Worm (Caenorhabditis elegans) whole organism, mixed stage, embryonic: ENCODE results near the gene chtb-3.

ENCODE experiments used
- M03D4.4 ChIP-seq: sonication (generic microtip); optimal IDR thresholded peaks from 2 replicates; lab custom pipeline; 2017; ENCODE audit warnings: mild to moderate bottlenecking, missing genetic modification characterization, missing compliant biosample characterization
- bed-3 ChIP-seq: fragments of 200-800 bp; sonication (Bioruptor generic); optimal IDR thresholded peaks from 3 replicates; lab custom pipeline; 2018; ENCODE audit warnings: mild to moderate bottlenecking, missing genetic modification characterization, moderate library complexity, missing compliant biosample characterization
- blmp-1 ChIP-seq: fragments of 150-350 bp; optimal IDR thresholded peaks from 2 replicates; lab custom pipeline; 2014; ENCODE audit warnings: missing biosample characterization, missing genetic modification characterization
- ceh-39 ChIP-seq: fragments of 150-350 bp; optimal IDR thresholded peaks from 2 replicates; lab custom pipeline; 2014; ENCODE audit warnings: missing biosample characterization, missing genetic modification characterization
- ceh-43 ChIP-seq: fragments of 200-800 bp; sonication (Bioruptor generic); optimal IDR thresholded peaks from 2 replicates; lab custom pipeline; 2018; ENCODE audit warnings: mild to moderate bottlenecking, missing genetic modification characterization, moderate library complexity, missing compliant biosample characterization
- ceh-83 ChIP-seq: fragments of 200-800 bp; sonication (Bioruptor generic); optimal IDR thresholded peaks from 2 replicates; lab custom pipeline; 2018; ENCODE audit warnings: mild to moderate bottlenecking, missing genetic modification characterization, missing compliant biosample characterization
- ces-1 ChIP-seq: fragments of 150-350 bp; optimal IDR thresholded peaks from 2 replicates; lab custom pipeline; 2014; ENCODE audit warnings: missing biosample characterization, missing genetic modification reagents, missing genetic modification characterization
- cnd-1 ChIP-seq: fragments of 200-800 bp; sonication (Bioruptor generic); optimal IDR thresholded peaks from 2 replicates; lab custom pipeline; 2018; ENCODE audit warnings: mild to moderate bottlenecking, missing genetic modification characterization, missing compliant biosample characterization
- elt-3 ChIP-seq: fragments of 150-350 bp; optimal IDR thresholded peaks from 2 replicates; lab custom pipeline; 2014; ENCODE audit warnings: missing biosample characterization, missing genetic modification characterization
- flh-1 ChIP-seq: fragments of 200-800 bp; sonication (Bioruptor generic); optimal IDR thresholded peaks from 2 replicates; lab custom pipeline; 2018; ENCODE audit warnings: mild to moderate bottlenecking, missing genetic modification characterization, moderate library complexity, missing compliant biosample characterization
- ham-2 ChIP-seq: fragments of 200-800 bp; sonication (Bioruptor generic); optimal IDR thresholded peaks from 2 replicates; lab custom pipeline; 2018; ENCODE audit warnings: mild to moderate bottlenecking, missing genetic modification characterization, missing compliant biosample characterization
- hlh-1 ChIP-seq: fragments of 150-350 bp; optimal IDR thresholded peaks from 2 replicates; lab custom pipeline; 2014; ENCODE audit warnings: missing biosample characterization, missing genetic modification reagents, missing genetic modification characterization
- lin-32 ChIP-seq: fragments of 200-800 bp; sonication (Bioruptor generic); optimal IDR thresholded peaks from 2 replicates; lab custom pipeline; 2018; ENCODE audit warnings: mild to moderate bottlenecking, missing genetic modification characterization, missing compliant biosample characterization
- mls-2 ChIP-seq: sonication (generic microtip); optimal IDR thresholded peaks from 2 replicates; lab custom pipeline; 2016; ENCODE audit warnings: mild to moderate bottlenecking, missing genetic modification characterization, moderate library complexity, missing compliant biosample characterization
- nhr-12 ChIP-seq: fragments of 150-350 bp; optimal IDR thresholded peaks from 2 replicates; lab custom pipeline; 2014; ENCODE audit warnings: missing biosample characterization, missing genetic modification characterization
- nhr-76 ChIP-seq: sonication (generic microtip); optimal IDR thresholded peaks from 2 replicates; lab custom pipeline; 2017; ENCODE audit warnings: missing biosample characterization, missing genetic modification characterization
- pha-4 ChIP-seq: fragments of 150-350 bp; optimal IDR thresholded peaks from 2 replicates; lab custom pipeline; 2018; ENCODE audit warnings: missing biosample characterization, missing genetic modification reagents, missing genetic modification characterization
- sem-2 ChIP-seq: fragments of 200-800 bp; sonication (Bioruptor generic); optimal IDR thresholded peaks from 2 replicates; lab custom pipeline; 2018; ENCODE audit warnings: mild to moderate bottlenecking, missing genetic modification characterization, missing compliant biosample characterization
- snpc-4 ChIP-seq: fragments of 150-350 bp; optimal IDR thresholded peaks from 2 replicates; lab custom pipeline; 2014; ENCODE audit warnings: missing biosample characterization, missing genetic modification characterization
- sptf-1 ChIP-seq: sonication (generic microtip); optimal IDR thresholded peaks from 2 replicates; lab custom pipeline; 2017; ENCODE audit warnings: mild to moderate bottlenecking, missing genetic modification characterization, moderate library complexity, missing compliant biosample characterization
- tbx-8 ChIP-seq: fragments of 200-800 bp; sonication (Bioruptor generic); optimal IDR thresholded peaks from 2 replicates; lab custom pipeline; 2018; ENCODE audit warnings: mild to moderate bottlenecking, missing genetic modification characterization, moderate library complexity, missing compliant biosample characterization
- unc-39 ChIP-seq: fragments of 150-350 bp; optimal IDR thresholded peaks from 2 replicates; lab custom pipeline; 2014; ENCODE audit warnings: missing biosample characterization, missing genetic modification characterization
- unc-62 ChIP-seq: fragments of 150-350 bp; optimal IDR thresholded peaks from 2 replicates; lab custom pipeline; 2014; ENCODE audit warnings: missing biosample characterization, missing genetic modification reagents, missing genetic modification characterization
- zip-8 ChIP-seq: fragments of 150-350 bp; optimal IDR thresholded peaks from 2 replicates; lab custom pipeline; 2014; ENCODE audit warnings: missing biosample characterization, missing genetic modification characterization

chtb-3 gene

DNA sequence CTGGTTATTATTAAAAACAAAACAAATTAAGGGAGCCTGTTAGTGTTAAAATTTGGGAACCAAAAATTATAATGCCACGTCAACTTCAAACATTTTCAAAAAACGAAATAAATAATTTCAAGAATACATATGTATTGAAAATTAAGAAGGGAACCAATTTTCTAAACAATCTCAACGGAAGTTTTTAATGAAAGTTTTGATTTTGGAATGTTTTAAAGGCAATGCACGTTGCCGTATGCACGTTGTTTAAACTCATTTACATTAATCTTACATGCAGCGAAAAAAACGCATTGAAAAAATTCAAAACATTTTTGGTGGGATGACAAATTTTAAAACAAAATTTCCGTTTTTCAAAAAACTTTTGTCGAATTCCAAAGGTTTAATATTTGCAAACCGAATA, 45.7 kb downstream of the chtb-3 start:
- no peak for TF ChIP-seq bed-3 (GFP tag; lab: Kevin White, UChicago)
- TF ChIP-seq ceh-43 (GFP tag; lab: Kevin White, UChicago), result no peak
- no peak for TF ChIP-seq sptf-1 (tag; lab: Kevin White, UChicago)
- no peak for TF ChIP-seq unc-62 (GFP tag; lab: Kevin White, UChicago)
- TF ChIP-seq unc-39 (tag; lab: Kevin White, UChicago), result no peak
- no peak for TF ChIP-seq flh-1
- no peak for TF ChIP-seq mls-2 (tag; lab: Kevin White, UChicago)
- TF ChIP-seq ceh-39 (tag; lab: Kevin White, UChicago), result no peak
- no peak for TF ChIP-seq tbx-8 (GFP tag; lab: Kevin White, UChicago)
- TF ChIP-seq hlh-1 (tag; lab: Kevin White, UChicago), result no peak
- no peak for TF ChIP-seq elt-3 (tag; lab: Kevin White, UChicago)
- TF ChIP-seq ham-2 (GFP tag; lab: Kevin White, UChicago), result no peak
- TF ChIP-seq, all 35 proteins: peak for 0

DNA sequence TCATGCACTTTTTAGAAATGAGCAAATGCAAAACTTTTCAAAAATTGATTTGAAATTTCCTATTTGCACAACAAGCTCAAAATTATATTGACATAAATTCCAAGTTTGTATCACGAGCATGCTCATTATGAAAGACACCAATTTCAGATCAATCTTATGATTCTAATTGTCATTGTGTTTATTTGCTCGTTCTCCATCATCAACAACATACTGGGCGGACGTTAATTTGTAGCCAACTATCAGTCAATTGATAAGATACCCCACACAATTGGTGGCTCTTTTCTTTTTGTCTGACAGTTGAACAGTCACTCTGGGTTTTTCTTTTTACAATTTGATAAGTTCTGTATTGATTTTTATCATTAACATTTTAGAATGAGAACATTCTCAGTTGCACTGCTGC, 47.7 kb downstream of the chtb-3 start, which contains the start of gene lro-1:
lro-1 (plus strand) TSS at position 372 of the 400 bp plus-strand sequence.
- TF ChIP-seq nhr-76 (tag; lab: Kevin White, UChicago) (no peak), lin-32 (no peak), hlh-1 (tag; lab: Kevin White, UChicago) (no peak), nhr-12 (tag; lab: Kevin White, UChicago) (no peak), ceh-39 (tag; lab: Kevin White, UChicago) (no peak), cnd-1 (tag; lab: Kevin White, UChicago) (no peak), pha-4 (tag; lab: Kevin White, UChicago) (no peak), flh-1 (no peak), blmp-1 (tag; lab: Kevin White, UChicago) (no peak), tbx-8 (GFP tag; lab: Kevin White, UChicago) (no peak), unc-62 (GFP tag; lab: Kevin White, UChicago) (no peak), M03D4.4 (tag; lab: Kevin White, UChicago) (no peak), elt-3 (tag; lab: Kevin White, UChicago) (no peak), ces-1 (no peak), ceh-83 (no peak), bed-3 (GFP tag; lab: Kevin White, UChicago) (no peak), zip-8 (tag; lab: Kevin White, UChicago) (no peak)

ce11 chrX:6266739-6267138, 52.7 kb downstream of the chtb-3 start, which contains the start of gene W05H9.2:
TSS of gene W05H9.2 (plus strand) at chrX:6267039.
- TF ChIP-seq snpc-4 (tag; lab: Kevin White, UChicago), result no peak
- no peak for TF ChIP-seq sem-2
- TF ChIP-seq mls-2 (tag; lab: Kevin White, UChicago), result no peak
- no peak for TF ChIP-seq sptf-1 (tag; lab: Kevin White, UChicago)
- no peak for TF ChIP-seq M03D4.4 (tag; lab: Kevin White, UChicago)
- no peak for TF ChIP-seq lin-32
- TF ChIP-seq, all 35 proteins: peak for 0
